Fruit fly (Drosophila melanogaster) whole organism, embryonic: ENCODE data around the gene spd-2.

ENCODE experiments used
- Atf-2 ChIP-seq: fragments of 200-800 bp; sonication (Bioruptor generic); optimal IDR thresholded peaks from 2 replicates; lab custom pipeline; 2016; ENCODE audit warnings: missing biosample characterization, missing genetic modification characterization
- B-H2 ChIP-seq: fragments of 200-800 bp; sonication (Bioruptor generic); optimal IDR thresholded peaks from 2 replicates; lab custom pipeline; 2018; ENCODE audit warnings: missing biosample characterization, mild to moderate bottlenecking, missing genetic modification characterization
- Bgb ChIP-seq: fragments of 200-800 bp; sonication (Bioruptor generic); IDR thresholded peaks from 2 replicates; pipeline ENCODE4 v1.3.6; 2022; ENCODE audit warnings: missing biosample characterization, missing genetic modification characterization; ENCODE audit not compliant: partially characterized antibody
- CG10267 ChIP-seq: fragments of 200-800 bp; sonication (Bioruptor generic); optimal IDR thresholded peaks from 2 replicates; lab custom pipeline; 2018; ENCODE audit warnings: missing biosample characterization, mild to moderate bottlenecking, missing genetic modification characterization, moderate library complexity
- CG10321 ChIP-seq: fragments of 200-800 bp; sonication (Bioruptor generic); IDR thresholded peaks from 2 replicates; pipeline ENCODE4 v1.3.6; 2022; ENCODE audit warnings: missing biosample characterization, missing genetic modification characterization
- CG10979 ChIP-seq: fragments of 200-800 bp; sonication (Bioruptor generic); optimal IDR thresholded peaks from 2 replicates; lab custom pipeline; 2018; ENCODE audit warnings: missing biosample characterization, mild to moderate bottlenecking, missing genetic modification characterization, moderate library complexity
- CG13287 ChIP-seq: fragments of 200-800 bp; sonication (Bioruptor generic); IDR thresholded peaks from 2 replicates; pipeline ENCODE4 v1.3.6; 2022; ENCODE audit warnings: missing biosample characterization, missing genetic modification characterization; ENCODE audit not compliant: partially characterized antibody
- CG13424 ChIP-seq: fragments of 200-800 bp; sonication (Bioruptor generic); optimal IDR thresholded peaks from 2 replicates; lab custom pipeline; 2019; ENCODE audit warnings: missing biosample characterization, mild to moderate bottlenecking, missing genetic modification characterization, moderate library complexity
- CG13894 ChIP-seq: fragments of 200-800 bp; sonication (Bioruptor generic); optimal IDR thresholded peaks from 3 replicates; lab custom pipeline; 2018; ENCODE audit warnings: missing biosample characterization, mild to moderate bottlenecking, missing genetic modification characterization, moderate library complexity
- CG14965 ChIP-seq: fragments of 200-800 bp; sonication (Bioruptor generic); optimal IDR thresholded peaks from 2 replicates; lab custom pipeline; 2016; ENCODE audit warnings: missing biosample characterization, missing genetic modification characterization, borderline replicate concordance
- CG15514 ChIP-seq: fragments of 200-800 bp; sonication (Bioruptor generic); optimal IDR thresholded peaks from 3 replicates; lab custom pipeline; 2017; ENCODE audit warnings: missing biosample characterization, missing genetic modification characterization, mild to moderate bottlenecking, moderate library complexity, missing genetic modification reagents
- CG1647 ChIP-seq: fragments of 200-800 bp; sonication (Bioruptor generic); optimal IDR thresholded peaks from 3 replicates; lab custom pipeline; 2016; ENCODE audit warnings: missing biosample characterization, missing genetic modification characterization
- CG17186 ChIP-seq: fragments of 200-800 bp; sonication (Bioruptor generic); optimal IDR thresholded peaks from 3 replicates; lab custom pipeline; 2017; ENCODE audit warnings: missing biosample characterization, missing genetic modification reagents, missing genetic modification characterization
- CG17829 ChIP-seq: fragments of 200-800 bp; optimal IDR thresholded peaks from 2 replicates; lab custom pipeline; 2019; ENCODE audit warnings: missing biosample characterization, mild to moderate bottlenecking, missing genetic modification characterization, moderate library complexity
- CG18476 ChIP-seq: fragments of 200-800 bp; sonication (Bioruptor generic); optimal IDR thresholded peaks from 2 replicates; lab custom pipeline; 2016; ENCODE audit warnings: missing biosample characterization, mild to moderate bottlenecking, missing genetic modification characterization
- CG18599 ChIP-seq: fragments of 200-800 bp; sonication (Bioruptor generic); optimal IDR thresholded peaks from 3 replicates; lab custom pipeline; 2017; ENCODE audit warnings: missing biosample characterization, missing genetic modification characterization, mild to moderate bottlenecking, moderate library complexity, missing genetic modification reagents
- CG2202 ChIP-seq: fragments of 200-800 bp; sonication (Bioruptor generic); optimal IDR thresholded peaks from 2 replicates; lab custom pipeline; 2018; ENCODE audit warnings: missing biosample characterization, mild to moderate bottlenecking, missing genetic modification characterization
- CG3065 ChIP-seq: fragments of 200-800 bp; sonication (Bioruptor generic); optimal IDR thresholded peaks from 2 replicates; lab custom pipeline; 2016; ENCODE audit warnings: missing biosample characterization, missing genetic modification characterization
- CG31441 ChIP-seq: fragments of 200-800 bp; sonication (Bioruptor generic); IDR thresholded peaks from 2 replicates; pipeline ENCODE4 v1.3.6; 2022; ENCODE audit warnings: missing biosample characterization, missing genetic modification characterization
- CG6272 ChIP-seq: fragments of 200-800 bp; sonication (Bioruptor generic); IDR thresholded peaks from 2 replicates; pipeline ENCODE4 v1.3.6; 2022; ENCODE audit warnings: missing biosample characterization, missing genetic modification characterization
- CG7556 ChIP-seq: fragments of 200-800 bp; sonication (Bioruptor generic); optimal IDR thresholded peaks from 2 replicates; lab custom pipeline; 2017; ENCODE audit warnings: missing biosample characterization, mild to moderate bottlenecking, missing genetic modification characterization
- CG7987 ChIP-seq: fragments of 200-800 bp; sonication (Bioruptor generic); optimal IDR thresholded peaks from 2 replicates; lab custom pipeline; 2018; ENCODE audit warnings: missing biosample characterization, mild to moderate bottlenecking, missing genetic modification characterization, moderate library complexity
- CG8924 ChIP-seq: fragments of 200-800 bp; optimal IDR thresholded peaks from 3 replicates; lab custom pipeline; 2019; ENCODE audit warnings: missing biosample characterization, mild to moderate bottlenecking, missing genetic modification characterization, moderate library complexity
- CG9727 ChIP-seq: fragments of 200-800 bp; sonication (Bioruptor generic); optimal IDR thresholded peaks from 3 replicates; lab custom pipeline; 2017; ENCODE audit warnings: missing biosample characterization, mild to moderate bottlenecking, missing genetic modification characterization
- Dfd ChIP-seq, 2 experiments: fragments of >200 bp; optimal IDR thresholded peaks; 2 replicates each; lab custom pipeline; 2017; ENCODE audit warnings: missing biosample characterization in 2 of 2, missing genetic modification characterization in 2 of 2
- Doc2 ChIP-seq: fragments of 200-800 bp; sonication (Bioruptor generic); IDR thresholded peaks from 2 replicates; pipeline ENCODE4 v1.3.6; 2022; ENCODE audit warnings: missing biosample characterization, missing genetic modification characterization
- Doc3 ChIP-seq: fragments of 200-800 bp; sonication (Bioruptor generic); IDR thresholded peaks from 3 replicates; pipeline ENCODE4 v1.3.6; 2022; ENCODE audit warnings: missing biosample characterization, missing genetic modification characterization; ENCODE audit not compliant: partially characterized antibody
- Mad ChIP-seq: fragments of 200-800 bp; sonication (Bioruptor generic); optimal IDR thresholded peaks from 2 replicates; lab custom pipeline; 2016; ENCODE audit warnings: missing biosample characterization, missing genetic modification characterization
- Mrtf ChIP-seq: fragments of 200-800 bp; sonication (Bioruptor generic); IDR thresholded peaks from 3 replicates; pipeline ENCODE4 v1.3.6; 2022; ENCODE audit warnings: missing biosample characterization, missing genetic modification characterization
- Sin3A ChIP-seq: fragments of >200 bp; optimal IDR thresholded peaks from 2 replicates; lab custom pipeline; 2018
- Stat92E ChIP-seq, 3 experiments: fragments of >200 bp in 2 of 3; fragments of 200-800 bp in 1 of 3; sonication (Bioruptor generic) in 1 of 3; optimal IDR thresholded peaks; 2 replicates each; lab custom pipeline; 2017 to 2019; ENCODE audit warnings: missing biosample characterization in 3 of 3, missing genetic modification characterization in 3 of 3, mild to moderate bottlenecking in 1 of 3, moderate library complexity in 1 of 3
- ash1 ChIP-seq: fragments of 200-800 bp; sonication (Bioruptor generic); optimal IDR thresholded peaks from 2 replicates; lab custom pipeline; 2018; ENCODE audit warnings: missing biosample characterization, mild to moderate bottlenecking, missing genetic modification characterization
- bsh ChIP-seq, 2 experiments: fragments of 200-800 bp; sonication (Bioruptor generic); optimal IDR thresholded peaks; 2 replicates each; lab custom pipeline; 2017 to 2018; ENCODE audit warnings: mild to moderate bottlenecking in 2 of 2, missing biosample characterization in 2 of 2, missing genetic modification characterization in 2 of 2, moderate library complexity in 1 of 2
- chif ChIP-seq, 2 experiments: fragments of 200-800 bp; sonication (Bioruptor generic); optimal IDR thresholded peaks; 3 replicates each; lab custom pipeline; 2016; ENCODE audit warnings: missing biosample characterization in 2 of 2, missing genetic modification characterization in 2 of 2
- chinmo ChIP-seq: fragments of 200-800 bp; sonication (Bioruptor generic); IDR thresholded peaks from 4 replicates; pipeline ENCODE4 v1.3.6; 2022; ENCODE audit warnings: missing biosample characterization, missing genetic modification characterization; ENCODE audit not compliant: partially characterized antibody
- ems ChIP-seq: fragments of 200-800 bp; sonication (Bioruptor generic); optimal IDR thresholded peaks from 3 replicates; lab custom pipeline; 2016; ENCODE audit warnings: missing biosample characterization, missing genetic modification characterization
- ewg ChIP-seq: fragments of 200-800 bp; sonication (Bioruptor generic); optimal IDR thresholded peaks from 3 replicates; lab custom pipeline; 2017; ENCODE audit warnings: mild to moderate bottlenecking, missing biosample characterization, missing genetic modification reagents, missing genetic modification characterization
- fd102C ChIP-seq: fragments of 200-800 bp; sonication (Bioruptor generic); optimal IDR thresholded peaks from 2 replicates; lab custom pipeline; 2018; ENCODE audit warnings: missing biosample characterization, mild to moderate bottlenecking, missing genetic modification characterization, moderate library complexity
- fd64A ChIP-seq: fragments of 200-800 bp; sonication (Bioruptor generic); optimal IDR thresholded peaks from 3 replicates; lab custom pipeline; 2018; ENCODE audit warnings: missing biosample characterization, mild to moderate bottlenecking, missing genetic modification characterization
- gem ChIP-seq: fragments of 200-800 bp; sonication (Bioruptor generic); optimal IDR thresholded peaks from 2 replicates; lab custom pipeline; 2019; ENCODE audit warnings: missing biosample characterization, mild to moderate bottlenecking, missing genetic modification characterization, moderate library complexity
- gsb-n ChIP-seq: fragments of 200-800 bp; sonication (Bioruptor generic); optimal IDR thresholded peaks from 3 replicates; lab custom pipeline; 2018; ENCODE audit warnings: missing biosample characterization, mild to moderate bottlenecking, missing genetic modification characterization
- kay ChIP-seq: fragments of 200-800 bp; sonication (Bioruptor generic); optimal IDR thresholded peaks from 2 replicates; lab custom pipeline; 2016; ENCODE audit warnings: missing biosample characterization, missing genetic modification characterization
- klu ChIP-seq: fragments of 200-800 bp; sonication (Bioruptor generic); IDR thresholded peaks from 2 replicates; pipeline ENCODE4 v1.3.6; 2022; ENCODE audit warnings: missing biosample characterization, missing genetic modification characterization
- luna ChIP-seq: fragments of 200-800 bp; sonication (Bioruptor generic); optimal IDR thresholded peaks from 2 replicates; lab custom pipeline; 2016; ENCODE audit warnings: missing biosample characterization, missing genetic modification characterization
- maf-S ChIP-seq: fragments of 200-800 bp; sonication (Bioruptor generic); optimal IDR thresholded peaks from 2 replicates; lab custom pipeline; 2016; ENCODE audit warnings: missing biosample characterization, missing genetic modification characterization
- nerfin-1 ChIP-seq: fragments of 200-800 bp; sonication (Bioruptor generic); optimal IDR thresholded peaks from 3 replicates; lab custom pipeline; 2019; ENCODE audit warnings: missing biosample characterization, mild to moderate bottlenecking, missing genetic modification characterization, moderate library complexity
- sens ChIP-seq: fragments of 200-800 bp; sonication (Bioruptor generic); peaks from one replicate; lab custom pipeline; 2016; ENCODE audit warnings: missing biosample characterization, missing genetic modification characterization
- tap ChIP-seq: fragments of 200-800 bp; optimal IDR thresholded peaks from 3 replicates; lab custom pipeline; 2019; ENCODE audit warnings: missing biosample characterization, mild to moderate bottlenecking, missing genetic modification characterization, moderate library complexity
- zf30C ChIP-seq: fragments of 200-800 bp; sonication (Bioruptor generic); optimal IDR thresholded peaks from 3 replicates; lab custom pipeline; 2018; ENCODE audit warnings: missing biosample characterization, mild to moderate bottlenecking, missing genetic modification characterization

spd-2 gene

DNA sequence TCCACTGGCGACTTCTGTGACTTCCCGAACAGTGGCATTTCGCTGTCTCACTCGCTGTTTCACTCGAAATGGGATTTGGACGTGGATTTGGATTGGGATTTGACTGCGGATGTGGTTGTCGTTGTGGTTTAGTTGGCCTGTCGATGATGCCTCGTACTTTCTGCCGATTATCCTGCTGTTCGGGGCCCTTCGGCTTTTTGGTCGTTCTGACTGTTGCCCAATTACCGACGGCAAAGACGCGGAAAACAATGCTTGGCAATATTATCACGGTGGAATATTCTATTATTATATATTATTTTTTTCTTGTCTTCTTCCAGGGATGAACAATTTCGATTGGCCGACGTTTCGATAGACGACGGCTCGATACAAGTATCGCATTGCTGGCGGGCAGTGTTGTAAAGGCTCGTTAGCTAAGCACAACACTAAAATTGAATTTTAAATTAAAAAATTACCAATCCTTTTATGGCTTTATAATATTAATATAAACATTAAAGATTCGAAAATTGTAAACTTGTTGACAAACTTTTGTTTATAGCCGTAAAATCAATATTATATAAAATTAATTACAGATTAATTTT, 20.4 kb upstream of the spd-2 start, which contains the start of gene Mo25 (continued):
- TF ChIP-seq ems (GFP tag; lab: Kevin White, UChicago) = peak; percentile 47
- peak; percentile 70 for TF ChIP-seq Doc3
- no peak for TF ChIP-seq CG14965 (GFP tag; lab: Kevin White, UChicago)
- TF ChIP-seq CG1647 (GFP tag; lab: Kevin White, UChicago) = peak; percentile 12
- TF ChIP-seq nerfin-1 (tag; lab: Kevin White, UChicago) = no peak
- TF ChIP-seq gsb-n (tag; lab: Kevin White, UChicago) = no peak
- TF ChIP-seq fd64A = no peak
- peak; percentile 29 for TF ChIP-seq CG7556
- no peak for TF ChIP-seq Dfd (GFP tag; optimal IDR thresholded peaks at IDR 0.05; lab: Kevin White, UChicago)
- no peak for TF ChIP-seq Stat92E (GFP tag; optimal IDR thresholded peaks at IDR 0.05; lab: Kevin White, UChicago)
- peak; percentile 83 for TF ChIP-seq Bgb
- TF ChIP-seq CG10267 (tag; lab: Kevin White, UChicago) = peak; percentile 98
- peak; percentile 45 for TF ChIP-seq gem (tag; lab: Kevin White, UChicago)
- TF ChIP-seq tap = peak; percentile 33
- peak; percentile 32 for TF ChIP-seq CG18476
- peak; percentile 36; the same call in 1 of the 2 replicates for TF ChIP-seq CG31441 (GFP tag; lab: Robert Waterston, UW)
- TF ChIP-seq CG13894 (tag; lab: Kevin White, UChicago) = peak; percentile 40
- TF ChIP-seq klu (GFP tag; lab: Robert Waterston, UW) = no peak
- TF ChIP-seq CG13424 (tag; lab: Kevin White, UChicago) = peak; percentile 29
- TF ChIP-seq CG8924 (tag; lab: Kevin White, UChicago) = peak; percentile 51
- no peak for TF ChIP-seq zf30C (GFP tag; lab: Kevin White, UChicago)
- peak; percentile 11 for TF ChIP-seq CG18599 (GFP tag; lab: Kevin White, UChicago)
- TF ChIP-seq fd102C (GFP tag; lab: Kevin White, UChicago) = no peak
- no peak for TF ChIP-seq Mad (GFP tag; lab: Kevin White, UChicago)
- no peak for TF ChIP-seq Sin3A
- TF ChIP-seq maf-S (GFP tag; lab: Kevin White, UChicago) = no peak
- peak; percentile 19 for TF ChIP-seq CG10979 (tag; lab: Kevin White, UChicago)
- peak; percentile 2 for TF ChIP-seq sens (GFP tag; lab: Kevin White, UChicago)
- no peak for TF ChIP-seq Mrtf
- TF ChIP-seq Doc2 (GFP tag; lab: Robert Waterston, UW) = no peak
- no peak for TF ChIP-seq CG2202 (tag; lab: Kevin White, UChicago)
- TF ChIP-seq B-H2 (GFP tag; lab: Kevin White, UChicago) = peak; percentile 78
- peak; percentile 26; the same call in 1 of the 2 replicates for TF ChIP-seq CG6272 (GFP tag; lab: Robert Waterston, UW)
- no peak for TF ChIP-seq luna (GFP tag; lab: Kevin White, UChicago)
- no peak for TF ChIP-seq CG9727
- no peak for TF ChIP-seq chinmo (GFP tag; lab: Robert Waterston, UW)
- TF ChIP-seq kay (GFP tag; lab: Kevin White, UChicago) = no peak
- TF ChIP-seq CG17829 (tag; lab: Kevin White, UChicago) = peak; percentile 56
- TF ChIP-seq bsh (GFP tag; optimal IDR thresholded peaks at IDR 0.05; lab: Kevin White, UChicago) = peak in 1 of 2 experiments; percentile 18
- TF ChIP-seq CG3065 = no peak
- no peak for TF ChIP-seq chif (GFP tag; optimal IDR thresholded peaks at IDR 0.05; lab: Kevin White, UChicago)
- no peak for TF ChIP-seq CG17186
- TF ChIP-seq CG15514 (GFP tag; lab: Kevin White, UChicago) = peak; percentile 65
- TF ChIP-seq Atf-2 (GFP tag; lab: Kevin White, UChicago) = no peak
- TF ChIP-seq CG7987 (GFP tag; lab: Kevin White, UChicago) = no peak
- TF ChIP-seq CG13287 (GFP tag; lab: Robert Waterston, UW) = peak; percentile 86
- no peak for TF ChIP-seq ash1 (GFP tag; lab: Kevin White, UChicago)
- no peak; the same call in 1 of the 2 replicates for TF ChIP-seq CG10321 (GFP tag; lab: Robert Waterston, UW)
- no peak for TF ChIP-seq ewg (GFP tag; lab: Kevin White, UChicago)
